Fruit fly (Drosophila melanogaster) S2 (cell line): ENCODE results near the gene spz3.

Experiments
- CG8478 ChIP-seq: fragments of >200 bp; optimal IDR thresholded peaks from 2 replicates; lab custom pipeline; 2018
- CTCF ChIP-seq, 2 experiments: fragments of >200 bp; optimal IDR thresholded peaks; 2 replicates each; lab custom pipeline; 2018

DNA sequence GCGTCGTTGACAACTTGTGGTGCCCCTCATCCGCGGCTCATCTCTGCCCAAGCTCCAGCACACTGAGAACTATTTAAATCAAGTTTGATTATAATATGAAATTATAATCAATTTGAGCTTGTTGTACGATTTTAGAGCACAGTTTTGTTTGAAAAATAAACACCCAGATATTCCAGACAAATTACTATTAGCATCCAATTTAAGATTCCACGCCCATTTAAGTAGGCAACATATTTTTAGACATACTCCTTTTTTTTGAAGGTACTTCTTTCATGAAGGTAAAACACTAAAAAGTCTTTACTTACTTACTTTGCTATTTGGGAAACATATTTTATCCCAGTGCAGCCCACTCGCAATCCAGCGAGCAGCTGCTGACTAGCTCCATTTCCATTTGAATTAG is 41.3 kb downstream of the spz3 start:
- TF ChIP-seq CTCF (optimal IDR thresholded peaks at IDR 0.05; lab: Kevin White, UChicago), result no peak
- no peak for TF ChIP-seq CG8478
